Worm (Caenorhabditis elegans) whole organism, young adult: ENCODE data around the gene npr-3.

ENCODE experiments used
- B0019.2 ChIP-seq: fragments of 200-800 bp; sonication (Bioruptor generic); conservative IDR thresholded peaks from 2 replicates; pipeline ENCODE4 v1.3.6; 2022; ENCODE audit warnings: missing genetic modification reagents, missing genetic modification characterization, missing compliant biosample characterization
- B0261.1 ChIP-seq: sonication (generic microtip); optimal IDR thresholded peaks from 2 replicates; lab custom pipeline; 2016; ENCODE audit warnings: mild to moderate bottlenecking, missing genetic modification characterization, moderate library complexity, missing compliant biosample characterization
- C17E4.6 ChIP-seq: fragments of 200-800 bp; sonication (Bioruptor generic); IDR thresholded peaks from 2 replicates; pipeline ENCODE4 v1.3.6; 2022; ENCODE audit warnings: missing genetic modification reagents, missing genetic modification characterization, missing compliant biosample characterization
- F10E7.11 ChIP-seq: sonication (generic microtip); optimal IDR thresholded peaks from 2 replicates; lab custom pipeline; 2017; ENCODE audit warnings: mild to moderate bottlenecking, missing genetic modification characterization, moderate library complexity, missing compliant biosample characterization
- F22D6.2 ChIP-seq: sonication (generic microtip); optimal IDR thresholded peaks from 2 replicates; lab custom pipeline; 2016; ENCODE audit warnings: mild to moderate bottlenecking, missing genetic modification characterization, missing compliant biosample characterization
- F39B2.1 ChIP-seq: fragments of 200-800 bp; sonication (Bioruptor generic); IDR thresholded peaks from 2 replicates; pipeline ENCODE4 v1.3.6; 2022; ENCODE audit warnings: missing genetic modification reagents, missing genetic modification characterization, missing compliant biosample characterization
- F49E8.2 ChIP-seq: sonication (generic microtip); optimal IDR thresholded peaks from 3 replicates; lab custom pipeline; 2017; ENCODE audit warnings: missing genetic modification characterization, mild to moderate bottlenecking, missing compliant biosample characterization, antibody characterized with exemption, moderate library complexity; ENCODE audit not compliant: insufficient read depth
- F57C9.4 ChIP-seq: sonication (generic microtip); optimal IDR thresholded peaks from 2 replicates; lab custom pipeline; 2017; ENCODE audit warnings: mild to moderate bottlenecking, missing genetic modification characterization, missing compliant biosample characterization
- T26A5.8 ChIP-seq: sonication (generic microtip); optimal IDR thresholded peaks from 2 replicates; lab custom pipeline; 2016; ENCODE audit warnings: missing genetic modification characterization, missing compliant biosample characterization
- akir-1 ChIP-seq: fragments of 200-800 bp; sonication (Bioruptor generic); optimal IDR thresholded peaks from 2 replicates; lab custom pipeline; 2018; ENCODE audit warnings: mild to moderate bottlenecking, missing genetic modification characterization, moderate library complexity, missing compliant biosample characterization
- aptf-3 ChIP-seq: fragments of 200-800 bp; sonication (Bioruptor generic); IDR thresholded peaks from 2 replicates; pipeline ENCODE4 v1.3.6; 2022; ENCODE audit warnings: missing genetic modification characterization, missing compliant biosample characterization
- athp-1 ChIP-seq: sonication (generic microtip); optimal IDR thresholded peaks from 2 replicates; lab custom pipeline; 2017; ENCODE audit warnings: mild to moderate bottlenecking, missing genetic modification characterization, missing compliant biosample characterization
- attf-6 ChIP-seq: fragments of 200-800 bp; sonication (Bioruptor generic); IDR thresholded peaks from 2 replicates; pipeline ENCODE4 v1.3.6; 2022; ENCODE audit warnings: missing genetic modification reagents, missing genetic modification characterization, missing compliant biosample characterization
- ccch-3 ChIP-seq: fragments of 200-800 bp; sonication (Bioruptor generic); optimal IDR thresholded peaks from 2 replicates; lab custom pipeline; 2018; ENCODE audit warnings: mild to moderate bottlenecking, missing genetic modification characterization, missing compliant biosample characterization
- ceh-58 ChIP-seq: fragments of 200-800 bp; sonication (Bioruptor generic); IDR thresholded peaks from 2 replicates; pipeline ENCODE4 v1.3.6; 2022; ENCODE audit warnings: missing genetic modification characterization, missing compliant biosample characterization
- chd-7 ChIP-seq: sonication (generic microtip); optimal IDR thresholded peaks from 2 replicates; lab custom pipeline; 2016; ENCODE audit warnings: mild to moderate bottlenecking, missing genetic modification characterization, moderate library complexity, missing compliant biosample characterization
- dpl-1 ChIP-seq: fragments of 150-350 bp; optimal IDR thresholded peaks from 2 replicates; lab custom pipeline; 2014; ENCODE audit warnings: missing biosample characterization, missing genetic modification reagents, missing genetic modification characterization
- efl-1 ChIP-seq: fragments of 150-350 bp; optimal IDR thresholded peaks from 2 replicates; lab custom pipeline; 2014; ENCODE audit warnings: missing biosample characterization, missing genetic modification reagents, missing genetic modification characterization
- ets-4 ChIP-seq: fragments of 200-800 bp; sonication (Bioruptor generic); optimal IDR thresholded peaks from 2 replicates; lab custom pipeline; 2018; ENCODE audit warnings: mild to moderate bottlenecking, missing genetic modification characterization, missing compliant biosample characterization
- him-1 ChIP-seq: sonication (generic microtip); optimal IDR thresholded peaks from 2 replicates; lab custom pipeline; 2016; ENCODE audit warnings: missing genotype, missing genetic modification reagents, missing genetic modification characterization, missing compliant biosample characterization
- hmg-1.2 ChIP-seq: fragments of 200-800 bp; sonication (Bioruptor generic); IDR thresholded peaks from 2 replicates; pipeline ENCODE4 v1.3.6; 2022; ENCODE audit warnings: missing genetic modification reagents, missing genetic modification characterization, missing compliant biosample characterization
- hsf-1 ChIP-seq: fragments of 200-800 bp; sonication (Bioruptor generic); IDR thresholded peaks from 2 replicates; pipeline ENCODE4 v1.3.6; 2022; ENCODE audit warnings: missing genetic modification reagents, missing genetic modification characterization, missing compliant biosample characterization
- lag-1 ChIP-seq: fragments of 200-800 bp; sonication (Bioruptor generic); IDR thresholded peaks from 2 replicates; pipeline ENCODE4 v1.3.6; 2022; ENCODE audit warnings: missing genetic modification reagents, missing genetic modification characterization, missing compliant biosample characterization
- let-526 ChIP-seq: fragments of 200-800 bp; sonication (Bioruptor generic); IDR thresholded peaks from 2 replicates; pipeline ENCODE4 v1.3.6; 2022; ENCODE audit warnings: missing genetic modification reagents, missing genetic modification characterization, missing compliant biosample characterization
- lin-40 ChIP-seq: sonication (generic microtip); optimal IDR thresholded peaks from 2 replicates; lab custom pipeline; 2016; ENCODE audit warnings: missing genetic modification characterization, mild to moderate bottlenecking, missing compliant biosample characterization, missing genotype, missing genetic modification reagents
- lin-54 ChIP-seq: fragments of 200-800 bp; sonication (Bioruptor generic); optimal IDR thresholded peaks from 2 replicates; lab custom pipeline; 2018; ENCODE audit warnings: mild to moderate bottlenecking, missing genetic modification characterization, missing compliant biosample characterization
- lsl-1 ChIP-seq: fragments of 200-800 bp; sonication (Bioruptor generic); optimal IDR thresholded peaks from 2 replicates; lab custom pipeline; 2018; ENCODE audit warnings: mild to moderate bottlenecking, missing genetic modification characterization, moderate library complexity, missing compliant biosample characterization
- lsy-27 ChIP-seq: sonication (generic microtip); optimal IDR thresholded peaks from 2 replicates; lab custom pipeline; 2017; ENCODE audit warnings: missing genetic modification characterization, mild to moderate bottlenecking, missing compliant biosample characterization, antibody characterized with exemption, missing genotype, borderline replicate concordance; ENCODE audit not compliant: insufficient read depth
- mcd-1 ChIP-seq: fragments of 200-800 bp; sonication (Bioruptor generic); IDR thresholded peaks from 2 replicates; pipeline ENCODE4 v1.3.6; 2022; ENCODE audit warnings: missing genetic modification reagents, missing genetic modification characterization, missing compliant biosample characterization
- mxl-1 ChIP-seq: sonication (generic microtip); optimal IDR thresholded peaks from 2 replicates; lab custom pipeline; 2016; ENCODE audit warnings: missing genetic modification characterization, missing compliant biosample characterization
- nfya-2 ChIP-seq: fragments of 200-800 bp; sonication (Bioruptor generic); IDR thresholded peaks from 2 replicates; pipeline ENCODE4 v1.3.6; 2022; ENCODE audit warnings: missing genetic modification reagents, missing genetic modification characterization, missing compliant biosample characterization
- nhr-27 ChIP-seq: fragments of 200-800 bp; sonication (Bioruptor generic); optimal IDR thresholded peaks from 2 replicates; lab custom pipeline; 2018; ENCODE audit warnings: mild to moderate bottlenecking, missing genetic modification characterization, moderate library complexity, missing compliant biosample characterization
- pha-4 ChIP-seq: fragments of 150-350 bp; sonication (generic microtip); optimal IDR thresholded peaks from 2 replicates; lab custom pipeline; 2014; ENCODE audit warnings: missing biosample characterization, missing genetic modification reagents, missing genetic modification characterization
- rec-8 ChIP-seq, 2 experiments: sonication (generic microtip); optimal IDR thresholded peaks; 2 replicates each; lab custom pipeline; 2016; ENCODE audit warnings: mild to moderate bottlenecking in 2 of 2, missing genetic modification characterization in 2 of 2, missing genetic modification reagents in 2 of 2, missing genotype in 2 of 2, missing biosample characterization in 1 of 2, missing compliant biosample characterization in 1 of 2, moderate library complexity in 1 of 2
- rpc-1 ChIP-seq, 2 experiments: fragments of 150-350 bp in 1 of 2; sonication (generic microtip) in 1 of 2; optimal IDR thresholded peaks; 2 replicates each; lab custom pipeline; 2014 to 2018; ENCODE audit warnings: missing biosample characterization in 1 of 2, missing genetic modification characterization in 1 of 2, missing genetic modification reagents in 1 of 2, missing genotype in 1 of 2
- snpc-1.1 ChIP-seq: sonication (generic microtip); optimal IDR thresholded peaks from 2 replicates; lab custom pipeline; 2017; ENCODE audit warnings: missing genetic modification characterization, mild to moderate bottlenecking, missing compliant biosample characterization, antibody characterized with exemption, moderate library complexity, missing genotype, missing genetic modification reagents; ENCODE audit not compliant: insufficient read depth
- snpc-4 ChIP-seq, 5 experiments: fragments of 150-350 bp in 1 of 5; sonication (generic microtip) in 4 of 5; optimal IDR thresholded peaks; 2 replicates each; lab custom pipeline; 2014 to 2018; ENCODE audit warnings: missing genetic modification characterization in 5 of 5, missing biosample characterization in 3 of 5, antibody characterized with exemption in 2 of 5, mild to moderate bottlenecking in 2 of 5, missing compliant biosample characterization in 2 of 5, missing genotype in 2 of 5, moderate library complexity in 2 of 5, missing genetic modification reagents in 1 of 5
- somi-1 ChIP-seq: fragments of 200-800 bp; sonication (Bioruptor generic); optimal IDR thresholded peaks from 2 replicates; lab custom pipeline; 2018; ENCODE audit warnings: mild to moderate bottlenecking, missing genetic modification characterization, missing compliant biosample characterization
- tbp1 ChIP-seq: fragments of 200-800 bp; sonication (Bioruptor generic); optimal IDR thresholded peaks from 2 replicates; lab custom pipeline; 2018; ENCODE audit warnings: mild to moderate bottlenecking, missing genetic modification characterization, missing compliant biosample characterization
- unc-130 ChIP-seq: sonication (generic microtip); optimal IDR thresholded peaks from 2 replicates; lab custom pipeline; 2016; ENCODE audit warnings: missing genetic modification reagents, missing genetic modification characterization, missing compliant biosample characterization
- ztf-25 ChIP-seq: fragments of 200-800 bp; sonication (Bioruptor generic); IDR thresholded peaks from 2 replicates; pipeline ENCODE4 v1.3.6; 2022; ENCODE audit warnings: missing genetic modification reagents, missing genetic modification characterization, missing compliant biosample characterization
- ztf-6 ChIP-seq: fragments of 200-800 bp; sonication (Bioruptor generic); IDR thresholded peaks from 2 replicates; pipeline ENCODE4 v1.3.6; 2022; ENCODE audit warnings: missing genetic modification reagents, missing genetic modification characterization, missing compliant biosample characterization

Gene npr-3

DNA sequence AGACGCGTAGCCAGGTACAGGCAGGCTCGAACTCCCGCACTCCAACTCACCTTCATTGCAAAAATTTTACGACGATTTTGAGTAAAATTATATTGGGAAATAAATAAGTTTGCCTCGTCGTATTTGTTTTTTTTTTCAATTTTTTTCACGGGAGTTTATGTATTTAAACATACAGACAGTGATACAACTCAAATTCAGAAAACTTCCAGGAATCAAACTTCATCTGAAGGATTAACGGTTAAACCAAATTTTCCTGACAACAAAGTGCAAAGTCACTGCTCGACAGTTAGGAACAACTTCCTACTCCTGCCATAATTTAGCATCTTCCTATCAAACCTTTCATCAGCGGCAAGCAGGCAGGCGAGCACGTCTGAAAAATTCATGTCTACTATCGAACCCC lies 35.0 kb upstream of the npr-3 start, which contains the start of gene F22B3.8:
Gene F22B3.8 (minus strand): TSS at position 101 of the 400 bp plus-strand sequence.
- TF ChIP-seq lin-54 (GFP tag; lab: Kevin White, UChicago): no peak
- TF ChIP-seq let-526: no peak
- TF ChIP-seq aptf-3: no peak
- TF ChIP-seq ztf-6 (GFP tag; lab: Robert Waterston, UW): no peak
- no peak for TF ChIP-seq rec-8 (tag; optimal IDR thresholded peaks at IDR 0.05; lab: Kevin White, UChicago)
- no peak for TF ChIP-seq nhr-27 (tag; lab: Kevin White, UChicago)
- TF ChIP-seq mxl-1: no peak
- TF ChIP-seq him-1 (tag; lab: Kevin White, UChicago): no peak
- TF ChIP-seq somi-1: no peak
- no peak for TF ChIP-seq lsy-27
- TF ChIP-seq snpc-1.1 (tag; lab: Kevin White, UChicago): no peak
- no peak for TF ChIP-seq hsf-1 (GFP tag; lab: Robert Waterston, UW)
- no peak for TF ChIP-seq lag-1 (GFP tag; lab: Robert Waterston, UW)
- no peak for TF ChIP-seq nfya-2 (GFP tag; lab: Robert Waterston, UW)
- no peak for TF ChIP-seq C17E4.6 (GFP tag; lab: Robert Waterston, UW)
- no peak for TF ChIP-seq tbp1
- TF ChIP-seq F39B2.1 (GFP tag; lab: Robert Waterston, UW): no peak
- TF ChIP-seq B0261.1 (tag; lab: Kevin White, UChicago): no peak
- no peak for TF ChIP-seq pha-4 (tag; lab: Kevin White, UChicago)

DNA sequence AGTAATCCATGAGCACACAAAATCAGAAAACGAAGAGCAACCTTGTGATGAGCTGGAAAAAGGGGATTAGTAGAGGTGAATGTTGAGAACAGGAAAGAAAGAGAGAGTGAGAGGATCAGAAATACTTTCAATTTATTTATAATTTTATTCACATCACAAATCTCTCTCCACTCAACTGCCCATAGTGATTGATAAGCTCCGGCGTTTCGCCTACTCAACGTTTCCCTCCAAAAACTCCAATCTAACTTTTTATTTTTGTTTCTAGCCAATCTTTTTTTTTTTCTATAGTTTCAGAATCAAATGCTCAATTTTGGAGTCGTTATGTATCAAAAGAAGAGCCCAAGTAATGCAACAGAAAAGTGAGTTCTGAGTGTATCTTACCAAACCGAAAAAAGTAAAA lies 34.3 kb upstream of the npr-3 start, which contains the start of gene kin-4:
Gene kin-4 (plus strand): TSS at position 301 of the 400 bp plus-strand sequence.
- no peak for TF ChIP-seq lin-54 (GFP tag; lab: Kevin White, UChicago)

DNA sequence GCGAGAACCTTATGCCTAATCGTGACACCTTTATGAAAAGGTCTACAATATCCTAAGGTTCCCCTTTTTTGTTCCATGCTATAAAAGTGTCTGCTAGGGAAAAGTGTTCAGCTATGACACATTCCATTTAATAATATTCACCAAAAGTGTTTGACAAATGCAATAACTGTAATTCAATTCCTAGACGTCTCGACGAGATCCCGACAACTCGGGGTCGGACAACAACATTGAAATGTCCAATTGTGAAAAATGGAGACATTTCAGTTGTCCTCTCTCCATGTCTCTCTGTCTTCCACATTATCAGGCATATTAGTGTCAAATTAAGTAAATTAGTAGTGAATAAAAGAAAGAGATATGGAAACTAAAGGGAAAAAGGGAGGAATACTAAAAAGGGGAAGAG lies 28.3 kb upstream of the npr-3 start:
- TF ChIP-seq efl-1 (GFP tag; lab: Kevin White, UChicago): no peak
- no peak for TF ChIP-seq somi-1
- no peak for TF ChIP-seq attf-6 (GFP tag; lab: Robert Waterston, UW)
- no peak for TF ChIP-seq F22D6.2 (tag; lab: Kevin White, UChicago)
- TF ChIP-seq F57C9.4 (tag; lab: Kevin White, UChicago): no peak
- no peak for TF ChIP-seq ceh-58 (GFP tag; lab: Robert Waterston, UW)
- no peak for TF ChIP-seq mxl-1
- TF ChIP-seq rec-8 (tag; optimal IDR thresholded peaks at IDR 0.05; lab: Kevin White, UChicago): no peak
- TF ChIP-seq ztf-6 (GFP tag; lab: Robert Waterston, UW): no peak
- TF ChIP-seq T26A5.8 (tag; lab: Kevin White, UChicago): no peak

DNA sequence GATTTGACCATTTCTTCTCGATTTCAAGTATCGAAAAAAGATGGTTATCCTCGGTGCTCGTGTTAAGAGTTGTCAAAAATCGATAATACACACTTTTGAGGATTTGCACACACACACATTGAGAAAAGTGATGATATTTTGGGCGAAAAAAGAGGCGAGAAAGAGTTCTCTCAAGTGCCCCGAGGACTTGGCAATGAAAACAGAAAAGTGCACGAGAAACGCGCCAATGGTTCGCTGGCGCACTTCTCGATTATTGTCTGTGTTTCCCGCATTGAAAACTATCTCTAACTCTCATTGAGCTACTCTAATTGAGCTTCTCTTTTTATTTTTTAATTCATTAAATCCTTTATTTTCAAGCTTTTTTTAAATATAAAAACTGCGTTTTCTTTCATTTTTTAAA lies 26.1 kb upstream of the npr-3 start:
- TF ChIP-seq B0019.2 (GFP tag; lab: Robert Waterston, UW) (0 out of 2 replicates have a peak, but pooled peaks have one; percentile 35), lsl-1 (GFP tag; lab: Kevin White, UChicago) (peak; percentile 21), akir-1 (no peak), rec-8 (tag; optimal IDR thresholded peaks at IDR 0.05; lab: Kevin White, UChicago) (no peak), F10E7.11 (tag; lab: Kevin White, UChicago) (no peak), snpc-4 (GFP tag; optimal IDR thresholded peaks at IDR 0.05; lab: Kevin White, UChicago) (peak; percentile 4), snpc-4 (tag; optimal IDR thresholded peaks at IDR 0.05; lab: Kevin White, UChicago) (peak in 1 of 4 experiments; percentile 7), efl-1 (GFP tag; lab: Kevin White, UChicago) (no peak), dpl-1 (GFP tag; lab: Kevin White, UChicago) (peak; percentile 32), mcd-1 (peak; percentile 69), ccch-3 (GFP tag; lab: Kevin White, UChicago) (no peak), unc-130 (GFP tag; lab: Kevin White, UChicago) (no peak), athp-1 (tag; lab: Kevin White, UChicago) (no peak), chd-7 (tag; lab: Kevin White, UChicago) (no peak), ets-4 (GFP tag; lab: Kevin White, UChicago) (no peak), F49E8.2 (tag; lab: Kevin White, UChicago) (peak; percentile 34), lin-40 (tag; lab: Kevin White, UChicago) (peak; percentile 59), hmg-1.2 (GFP tag; lab: Robert Waterston, UW) (peak; percentile 32; the same call in 1 of the 2 replicates), rpc-1 (optimal IDR thresholded peaks at IDR 0.05; lab: Kevin White, UChicago) (no peak), rpc-1 (tag; optimal IDR thresholded peaks at IDR 0.05; lab: Kevin White, UChicago) (no peak), let-526 (no peak), ztf-25 (no peak)
